Worm (Caenorhabditis elegans): ENCODE results near the gene skpo-2.

- no peak for TF ChIP-seq ama-1 (optimal IDR thresholded peaks at IDR 0.05)
- no peak for TF ChIP-seq sea-1 (GFP tag; conservative IDR thresholded peaks at IDR 0.05)
- TF ChIP-seq F13C5.2 (tag; optimal IDR thresholded peaks at IDR 0.05): no peak
- no peak for TF ChIP-seq hmg-4 (GFP tag; optimal IDR thresholded peaks at IDR 0.05)
- TF ChIP-seq tbx-11 (GFP tag; IDR thresholded peaks at IDR 0.05): no peak
Observed at ce11 chrII:3481584-3481983, 45.3 kb upstream of the skpo-2 start, which contains the start of gene Y49F6B.8.
